Fruit fly (Drosophila melanogaster): Measurements from ENCODE around the gene CG15824.
A peak's percentile ranks its signal among the peaks of the same experiment; 100 is the strongest.

The CG15824 gene

dm6 chr2L:867899-868605, 16.9 kb downstream of the CG15824 start, which contains the start of gene aru (continued):
- TF ChIP-seq CrebB (tag; optimal IDR thresholded peaks at IDR 0.05) (no peak), row (GFP tag; IDR thresholded peaks at IDR 0.05) (peak; percentile 68), Six4 (GFP tag; optimal IDR thresholded peaks at IDR 0.05) (no peak), br (optimal IDR thresholded peaks at IDR 0.05) (no peak), slou (GFP tag; optimal IDR thresholded peaks at IDR 0.05) (no peak), CkIIα-i1 (GFP tag; IDR thresholded peaks at IDR 0.05) (no peak), CG2202 (tag; optimal IDR thresholded peaks at IDR 0.05) (peak; percentile 17), CG14860 (GFP tag; IDR thresholded peaks at IDR 0.05; ENCODE audit: partially characterized antibody) (no peak), gem (tag; optimal IDR thresholded peaks at IDR 0.05) (peak; percentile 61), Sox100B (GFP tag; optimal IDR thresholded peaks at IDR 0.05) (peak; percentile 41), Bdp1 (GFP tag; optimal IDR thresholded peaks at IDR 0.05) (no peak), CG11398 (GFP tag; optimal IDR thresholded peaks at IDR 0.05) (no peak), CG14710 (tag; optimal IDR thresholded peaks at IDR 0.05) (peak; percentile 23), schlank (tag; optimal IDR thresholded peaks at IDR 0.05) (no peak), Deaf1 (tag; optimal IDR thresholded peaks at IDR 0.05) (peak; percentile 11), Sox102F (GFP tag; optimal IDR thresholded peaks at IDR 0.05) (peak; percentile 15), CG4360 (GFP tag; IDR thresholded peaks at IDR 0.05) (peak; percentile 96), lilli (GFP tag; optimal IDR thresholded peaks at IDR 0.05) (no peak), CG12299 (tag; optimal IDR thresholded peaks at IDR 0.05) (no peak), CG4730 (GFP tag; IDR thresholded peaks at IDR 0.05) (no peak), sd (tag; optimal IDR thresholded peaks at IDR 0.05) (peak; percentile 15), CG12769 (tag; optimal IDR thresholded peaks at IDR 0.05) (peak; percentile 14), nom (GFP tag; optimal IDR thresholded peaks at IDR 0.05) (peak; percentile 64), dm (GFP tag; optimal IDR thresholded peaks at IDR 0.05) (no peak), CG9609 (GFP tag; optimal IDR thresholded peaks at IDR 0.05) (no peak), jumu (GFP tag; optimal IDR thresholded peaks at IDR 0.05) (no peak), pnt (GFP tag; optimal IDR thresholded peaks at IDR 0.05) (no peak), Scr (GFP tag; IDR thresholded peaks at IDR 0.05; ENCODE audit: partially characterized antibody) (peak; percentile 25; the same call in 1 of the 2 replicates), CG14441 (GFP tag; IDR thresholded peaks at IDR 0.05) (no peak), fd3F (GFP tag; optimal IDR thresholded peaks at IDR 0.05) (no peak), CG13296 (GFP tag; optimal IDR thresholded peaks at IDR 0.05) (peak; percentile 65), CG42726 (GFP tag; IDR thresholded peaks at IDR 0.05; ENCODE audit: partially characterized antibody) (no peak; the same call in 1 of the 2 replicates), Ssrp (tag; optimal IDR thresholded peaks at IDR 0.05) (no peak), ken (GFP tag; IDR thresholded peaks at IDR 0.05) (0 out of 3 replicates have a peak, but pooled peaks have one; percentile 5), gcm2 (GFP tag; optimal IDR thresholded peaks at IDR 0.05) (no peak), fu2 (GFP tag; optimal IDR thresholded peaks at IDR 0.05) (no peak), al (GFP tag; IDR thresholded peaks at IDR 0.05) (no peak), Max (GFP tag; optimal IDR thresholded peaks at IDR 0.05) (no peak), wor (GFP tag; IDR thresholded peaks at IDR 0.05) (no peak), Optix (GFP tag; IDR thresholded peaks at IDR 0.05) (no peak), sens (GFP tag) (peak; percentile 70), CG5180 (GFP tag; optimal IDR thresholded peaks at IDR 0.05) (peak; percentile 26), CG32772 (GFP tag; IDR thresholded peaks at IDR 0.05) (no peak), CG12659 (GFP tag; optimal IDR thresholded peaks at IDR 0.05) (peak; percentile 47), Antp (GFP tag; optimal IDR thresholded peaks at IDR 0.05) (no peak), CG12744 (GFP tag; optimal IDR thresholded peaks at IDR 0.05) (no peak), CG10209 (GFP tag; optimal IDR thresholded peaks at IDR 0.05) (no peak), Poxn (GFP tag; IDR thresholded peaks at IDR 0.05) (no peak), dmrt99B (tag; optimal IDR thresholded peaks at IDR 0.05) (peak; percentile 49), ATbp (GFP tag; optimal IDR thresholded peaks at IDR 0.05) (peak; percentile 41)
